Fruit fly (Drosophila melanogaster) whole organism, embryonic: Measurements from ENCODE around the gene CG43094.

Experiments
- Awh ChIP-seq: fragments of 200-800 bp; sonication (Bioruptor generic); IDR thresholded peaks from 2 replicates; pipeline ENCODE4, ENCODE4 v1.3.6; 2022; ENCODE audit warnings: missing biosample characterization, missing genetic modification characterization
- CG10431 ChIP-seq: fragments of 200-800 bp; sonication (Bioruptor generic); optimal IDR thresholded peaks from 3 replicates; lab custom pipeline; 2018; ENCODE audit warnings: missing biosample characterization, mild to moderate bottlenecking, missing genetic modification characterization
- CG11504 ChIP-seq: fragments of 200-800 bp; sonication (Bioruptor generic); optimal IDR thresholded peaks from 3 replicates; lab custom pipeline; 2019; ENCODE audit warnings: missing biosample characterization, mild to moderate bottlenecking, missing genetic modification characterization, moderate library complexity
- CG12942 ChIP-seq: fragments of 200-800 bp; sonication (Bioruptor generic); optimal IDR thresholded peaks from 3 replicates; lab custom pipeline; 2016; ENCODE audit warnings: missing biosample characterization, missing genetic modification characterization
- CG13624 ChIP-seq: fragments of 200-800 bp; sonication (Bioruptor generic); optimal IDR thresholded peaks from 2 replicates; lab custom pipeline; 2016; ENCODE audit warnings: missing biosample characterization, missing genetic modification characterization
- CG13894 ChIP-seq: fragments of 200-800 bp; sonication (Bioruptor generic); optimal IDR thresholded peaks from 3 replicates; lab custom pipeline; 2018; ENCODE audit warnings: missing biosample characterization, mild to moderate bottlenecking, missing genetic modification characterization, moderate library complexity
- CG14014 ChIP-seq: fragments of 200-800 bp; sonication (Bioruptor generic); IDR thresholded peaks from 2 replicates; pipeline ENCODE4 v1.3.6; 2022; ENCODE audit warnings: missing biosample characterization, missing genetic modification characterization
- CG15073 ChIP-seq: fragments of 200-800 bp; sonication (Bioruptor generic); optimal IDR thresholded peaks from 2 replicates; lab custom pipeline; 2016; ENCODE audit warnings: missing biosample characterization, missing genetic modification characterization
- CG15479 ChIP-seq: fragments of 200-800 bp; sonication (Bioruptor generic); optimal IDR thresholded peaks from 3 replicates; lab custom pipeline; 2019; ENCODE audit warnings: missing biosample characterization, mild to moderate bottlenecking, missing genetic modification characterization, moderate library complexity
- CG15696 ChIP-seq: fragments of 200-800 bp; sonication (Bioruptor generic); optimal IDR thresholded peaks from 2 replicates; lab custom pipeline; 2019; ENCODE audit warnings: missing biosample characterization, mild to moderate bottlenecking, missing genetic modification characterization, moderate library complexity
- CG1603 ChIP-seq: fragments of 200-800 bp; sonication (Bioruptor generic); optimal IDR thresholded peaks from 2 replicates; lab custom pipeline; 2019; ENCODE audit warnings: missing biosample characterization, mild to moderate bottlenecking, missing genetic modification characterization, moderate library complexity
- CG17359 ChIP-seq: fragments of 200-800 bp; sonication (Bioruptor generic); optimal IDR thresholded peaks from 3 replicates; lab custom pipeline; 2018; ENCODE audit warnings: missing biosample characterization, mild to moderate bottlenecking, missing genetic modification characterization, moderate library complexity
- CG2199 ChIP-seq: fragments of 200-800 bp; sonication (Bioruptor generic); IDR thresholded peaks from 3 replicates; pipeline ENCODE4 v1.3.6; 2022; ENCODE audit warnings: missing biosample characterization, missing genetic modification characterization
- CG2712 ChIP-seq: fragments of 200-800 bp; optimal IDR thresholded peaks from 3 replicates; lab custom pipeline; 2019; ENCODE audit warnings: missing biosample characterization, mild to moderate bottlenecking, missing genetic modification characterization, moderate library complexity
- CG3163 ChIP-seq: fragments of 200-800 bp; sonication (Bioruptor generic); optimal IDR thresholded peaks from 3 replicates; lab custom pipeline; 2016; ENCODE audit warnings: missing biosample characterization, missing genetic modification characterization
- CG33213 ChIP-seq: fragments of 200-800 bp; sonication (Bioruptor generic); optimal IDR thresholded peaks from 3 replicates; lab custom pipeline; 2016; ENCODE audit warnings: missing biosample characterization, missing genetic modification characterization
- CG6683 ChIP-seq: fragments of 200-800 bp; sonication (Bioruptor generic); optimal IDR thresholded peaks from 2 replicates; lab custom pipeline; 2017; ENCODE audit warnings: missing biosample characterization, mild to moderate bottlenecking, missing genetic modification characterization, missing genetic modification reagents
- CG7786 ChIP-seq: fragments of 200-800 bp; sonication (Bioruptor generic); optimal IDR thresholded peaks from 2 replicates; lab custom pipeline; 2016; ENCODE audit warnings: missing biosample characterization, missing genetic modification characterization
- CG7839 ChIP-seq: fragments of 200-800 bp; sonication (Bioruptor generic); optimal IDR thresholded peaks from 3 replicates; lab custom pipeline; 2018; ENCODE audit warnings: missing biosample characterization, mild to moderate bottlenecking, missing genetic modification characterization, moderate library complexity
- CG8359 ChIP-seq: fragments of 200-800 bp; sonication (Bioruptor generic); optimal IDR thresholded peaks from 2 replicates; lab custom pipeline; 2017; ENCODE audit warnings: missing biosample characterization, mild to moderate bottlenecking, missing genetic modification characterization, borderline replicate concordance
- CG8765 ChIP-seq: fragments of 200-800 bp; sonication (Bioruptor generic); IDR thresholded peaks from 2 replicates; pipeline ENCODE4 v1.3.6; 2022; ENCODE audit warnings: missing biosample characterization, missing genetic modification characterization
- Dbx ChIP-seq: fragments of 200-800 bp; sonication (Bioruptor generic); IDR thresholded peaks from 3 replicates; pipeline ENCODE4 v1.3.6; 2022; ENCODE audit warnings: missing biosample characterization, missing genetic modification characterization
- Dip3 ChIP-seq: fragments of 200-800 bp; sonication (Bioruptor generic); optimal IDR thresholded peaks from 3 replicates; lab custom pipeline; 2016; ENCODE audit warnings: missing biosample characterization, missing genetic modification characterization
- E2f1 ChIP-seq: fragments of 200-800 bp; sonication (Bioruptor generic); IDR thresholded peaks from 2 replicates; pipeline ENCODE4 v1.3.6; 2022; ENCODE audit warnings: missing biosample characterization, missing genetic modification characterization
- Hsf ChIP-seq: fragments of 200-800 bp; sonication (Bioruptor generic); optimal IDR thresholded peaks from 3 replicates; lab custom pipeline; 2016; ENCODE audit warnings: missing biosample characterization, missing genetic modification characterization
- Jarid2 ChIP-seq: fragments of 200-800 bp; sonication (Bioruptor generic); optimal IDR thresholded peaks from 3 replicates; lab custom pipeline; 2017; ENCODE audit warnings: mild to moderate bottlenecking, missing biosample characterization, missing genetic modification reagents, missing genetic modification characterization
- Lpt ChIP-seq: fragments of >200 bp; optimal IDR thresholded peaks from 2 replicates; lab custom pipeline; 2018; ENCODE audit warnings: missing biosample characterization, missing genetic modification characterization
- NC2α ChIP-seq: fragments of 200-800 bp; sonication (Bioruptor generic); optimal IDR thresholded peaks from 2 replicates; lab custom pipeline; 2016; ENCODE audit warnings: missing biosample characterization, missing genetic modification characterization
- NFAT ChIP-seq: fragments of 200-800 bp; sonication (Bioruptor generic); IDR thresholded peaks from 2 replicates; pipeline ENCODE4 v1.3.6; 2022; ENCODE audit warnings: missing biosample characterization, missing genetic modification characterization
- Side ChIP-seq: fragments of 200-800 bp; sonication (Bioruptor generic); optimal IDR thresholded peaks from 2 replicates; lab custom pipeline; 2016; ENCODE audit warnings: missing biosample characterization, missing genetic modification characterization
- Sox100B ChIP-seq: fragments of 200-800 bp; sonication (Bioruptor generic); optimal IDR thresholded peaks from 3 replicates; lab custom pipeline; 2018; ENCODE audit warnings: missing biosample characterization, mild to moderate bottlenecking, missing genetic modification characterization
- Xbp1 ChIP-seq: fragments of 200-800 bp; sonication (Bioruptor generic); optimal IDR thresholded peaks from 3 replicates; lab custom pipeline; 2016; ENCODE audit warnings: missing biosample characterization, mild to moderate bottlenecking, missing genetic modification characterization
- aop ChIP-seq: fragments of 200-800 bp; sonication (Bioruptor generic); IDR thresholded peaks from 2 replicates; pipeline ENCODE4 v1.3.6; 2022; ENCODE audit warnings: missing biosample characterization, missing genetic modification characterization
- ara ChIP-seq: fragments of 200-800 bp; sonication (Bioruptor generic); IDR thresholded peaks from 2 replicates; pipeline ENCODE4 v1.3.6; 2022; ENCODE audit warnings: missing biosample characterization, missing genetic modification characterization
- cad ChIP-seq: fragments of >200 bp; optimal IDR thresholded peaks from 2 replicates; lab custom pipeline; 2017; ENCODE audit warnings: missing biosample characterization, missing genetic modification characterization
- disco-r ChIP-seq: fragments of 200-800 bp; sonication (Bioruptor generic); optimal IDR thresholded peaks from 2 replicates; lab custom pipeline; 2016; ENCODE audit warnings: missing biosample characterization, missing genetic modification characterization
- gsb-n ChIP-seq: fragments of 200-800 bp; sonication (Bioruptor generic); optimal IDR thresholded peaks from 3 replicates; lab custom pipeline; 2018; ENCODE audit warnings: missing biosample characterization, mild to moderate bottlenecking, missing genetic modification characterization
- gt ChIP-seq: fragments of 200-800 bp; sonication (Bioruptor generic); IDR thresholded peaks from 2 replicates; pipeline ENCODE4 v1.3.6; 2022; ENCODE audit warnings: missing biosample characterization, missing genetic modification characterization
- h ChIP-seq: fragments of >200 bp; optimal IDR thresholded peaks from 2 replicates; lab custom pipeline; 2017
- hb ChIP-seq: fragments of 200-800 bp; sonication (Bioruptor generic); IDR thresholded peaks from 3 replicates; pipeline ENCODE4 v1.3.6; 2022; ENCODE audit warnings: missing biosample characterization, missing genetic modification characterization; ENCODE audit not compliant: partially characterized antibody
- knrl ChIP-seq: fragments of 200-800 bp; sonication (Bioruptor generic); IDR thresholded peaks from 3 replicates; pipeline ENCODE4 v1.3.6; 2022; ENCODE audit warnings: missing biosample characterization, missing genetic modification characterization; ENCODE audit not compliant: partially characterized antibody
- mirr ChIP-seq: fragments of 200-800 bp; sonication (Bioruptor generic); optimal IDR thresholded peaks from 3 replicates; lab custom pipeline; 2018; ENCODE audit warnings: missing biosample characterization, mild to moderate bottlenecking, missing genetic modification characterization
- pb ChIP-seq: fragments of 200-800 bp; sonication (Bioruptor generic); optimal IDR thresholded peaks from 3 replicates; lab custom pipeline; 2016; ENCODE audit warnings: missing biosample characterization, missing genetic modification characterization
- phol ChIP-seq: fragments of 200-800 bp; sonication (Bioruptor generic); optimal IDR thresholded peaks from 3 replicates; lab custom pipeline; 2018; ENCODE audit warnings: missing biosample characterization, mild to moderate bottlenecking, missing genetic modification characterization, moderate library complexity
- salm ChIP-seq: fragments of 200-800 bp; sonication (Bioruptor generic); optimal IDR thresholded peaks from 2 replicates; lab custom pipeline; 2018; ENCODE audit warnings: missing biosample characterization, mild to moderate bottlenecking, missing genetic modification characterization
- tll ChIP-seq, 2 experiments: fragments of 200-800 bp in 1 of 2; fragments of >200 bp in 1 of 2; sonication (Bioruptor generic) in 1 of 2; optimal IDR thresholded peaks; 2 replicates each; lab custom pipeline; 2017 to 2019; ENCODE audit warnings: missing biosample characterization in 2 of 2, missing genetic modification characterization in 2 of 2, mild to moderate bottlenecking in 1 of 2, moderate library complexity in 1 of 2
- trh ChIP-seq: fragments of 200-800 bp; sonication (Bioruptor generic); optimal IDR thresholded peaks from 2 replicates; lab custom pipeline; 2016; ENCODE audit warnings: missing biosample characterization, missing genetic modification characterization
- twi ChIP-seq: fragments of 200-800 bp; optimal IDR thresholded peaks from 2 replicates; lab custom pipeline; 2019; ENCODE audit warnings: missing biosample characterization, mild to moderate bottlenecking, missing genetic modification characterization, moderate library complexity
- z ChIP-seq: fragments of 200-800 bp; sonication (Bioruptor generic); IDR thresholded peaks from 3 replicates; pipeline ENCODE4 v1.3.6; 2022; ENCODE audit warnings: missing biosample characterization, missing genetic modification characterization
- zen ChIP-seq: fragments of 200-800 bp; sonication (Bioruptor generic); optimal IDR thresholded peaks from 3 replicates; lab custom pipeline; 2018; ENCODE audit warnings: missing biosample characterization, mild to moderate bottlenecking, missing genetic modification characterization, moderate library complexity

Gene CG43094

DNA sequence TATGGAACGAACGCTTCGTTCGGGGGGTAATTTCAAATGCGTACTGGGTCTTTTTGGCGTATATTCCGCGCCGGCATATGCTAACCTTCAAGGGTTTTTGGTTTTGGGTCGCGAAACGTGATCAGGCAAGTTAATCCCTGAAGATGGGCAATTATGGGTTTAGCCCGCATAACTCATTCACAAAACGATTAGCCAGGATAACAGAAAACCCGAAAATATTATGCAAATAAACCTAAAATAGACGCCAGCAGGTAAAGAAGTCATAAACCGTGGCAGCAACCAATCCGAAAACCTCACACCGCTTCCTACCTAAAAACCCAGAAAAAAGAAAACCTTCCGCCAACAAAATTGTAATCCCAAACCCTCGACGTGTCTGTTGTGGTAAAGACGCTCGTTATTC is 18.3 kb upstream of the CG43094 start:
- peak; percentile 85 for TF ChIP-seq zen
- TF ChIP-seq cad (GFP tag; lab: Kevin White, UChicago): peak; percentile 86
- peak; percentile 71 for TF ChIP-seq CG15479 (GFP tag; lab: Kevin White, UChicago)
- peak; percentile 31 for TF ChIP-seq twi
- TF ChIP-seq tll (GFP tag; optimal IDR thresholded peaks at IDR 0.05; lab: Kevin White, UChicago): peak in 1 of 2 experiments; percentile 91
- TF ChIP-seq CG3163 (GFP tag; lab: Kevin White, UChicago): no peak
- TF ChIP-seq Awh: no peak

- no peak for TF ChIP-seq Side (GFP tag; lab: Kevin White, UChicago)
- TF ChIP-seq CG8765: no peak
- no peak for TF ChIP-seq NC2α (GFP tag; lab: Kevin White, UChicago)
- no peak for TF ChIP-seq CG7786 (GFP tag; lab: Kevin White, UChicago)
- no peak for TF ChIP-seq h (lab: Kevin White, UChicago)
- no peak for TF ChIP-seq pb (GFP tag; lab: Kevin White, UChicago)
- TF ChIP-seq CG33213 (GFP tag; lab: Kevin White, UChicago): no peak
- TF ChIP-seq Dip3: no peak
- no peak for TF ChIP-seq disco-r (GFP tag; lab: Kevin White, UChicago)
- no peak for TF ChIP-seq E2f1 (GFP tag; lab: Robert Waterston, UW)
- 0 out of 3 replicates have a peak, but pooled peaks have one; percentile 17 for TF ChIP-seq CG2199 (GFP tag; lab: Robert Waterston, UW)
- no peak for TF ChIP-seq mirr
- TF ChIP-seq aop: no peak
- TF ChIP-seq ara (GFP tag; lab: Robert Waterston, UW): no peak
- peak; percentile 56; the same call in 1 of the 3 replicates for TF ChIP-seq hb (GFP tag; lab: Robert Waterston, UW)
- no peak for TF ChIP-seq CG6683 (GFP tag; lab: Kevin White, UChicago)
- no peak for TF ChIP-seq CG15073 (GFP tag; lab: Kevin White, UChicago)
- no peak for TF ChIP-seq phol
- 0 out of 3 replicates have a peak, but pooled peaks have one; percentile 16 for TF ChIP-seq Dbx (GFP tag; lab: Robert Waterston, UW)
- TF ChIP-seq Jarid2 (GFP tag; lab: Kevin White, UChicago): no peak
- TF ChIP-seq CG15696 (tag; lab: Kevin White, UChicago): no peak
- TF ChIP-seq trh (GFP tag; lab: Kevin White, UChicago): no peak
- no peak for TF ChIP-seq CG14014 (GFP tag; lab: Robert Waterston, UW)
- TF ChIP-seq Xbp1 (GFP tag; lab: Kevin White, UChicago): no peak
- no peak for TF ChIP-seq gsb-n (tag; lab: Kevin White, UChicago)
- TF ChIP-seq CG17359 (tag; lab: Kevin White, UChicago): no peak
- no peak for TF ChIP-seq CG12942
- TF ChIP-seq CG1603 (tag; lab: Kevin White, UChicago): no peak
- no peak for TF ChIP-seq salm (tag; lab: Kevin White, UChicago)
- no peak for TF ChIP-seq Lpt
- TF ChIP-seq knrl (GFP tag; lab: Robert Waterston, UW): no peak
- no peak for TF ChIP-seq CG2712 (tag; lab: Kevin White, UChicago)
- no peak for TF ChIP-seq Sox100B (GFP tag; lab: Kevin White, UChicago)
- TF ChIP-seq Hsf (GFP tag; lab: Kevin White, UChicago): no peak
- TF ChIP-seq CG8359 (GFP tag; lab: Kevin White, UChicago): no peak
- 0 out of 3 replicates have a peak, but pooled peaks have one; percentile 15 for TF ChIP-seq z (GFP tag; lab: Robert Waterston, UW)
- TF ChIP-seq CG10431 (GFP tag; lab: Kevin White, UChicago): no peak
- TF ChIP-seq NFAT: no peak
- TF ChIP-seq CG13624 (GFP tag; lab: Kevin White, UChicago): no peak
- no peak for TF ChIP-seq CG13894 (tag; lab: Kevin White, UChicago)
- no peak for TF ChIP-seq CG7839 (tag; lab: Kevin White, UChicago)
- TF ChIP-seq gt (GFP tag; lab: Robert Waterston, UW): no peak
- peak; percentile 93 for TF ChIP-seq CG11504 (tag; lab: Kevin White, UChicago)
Measured at dm6 chr3R:22784674-22785316, 14.0 kb upstream of the CG43094 start.
